Fruit fly (Drosophila melanogaster): ENCODE results near the gene mex1.
A peak's percentile ranks its signal among the peaks of the same experiment; 100 is the strongest.

Gene mex1

dm6 chr3L:15565829-15566433, 46.5 kb upstream of the mex1 start, which contains the start of gene dop (continued):
- TF ChIP-seq inv (GFP tag; IDR thresholded peaks at IDR 0.05; ENCODE audit: partially characterized antibody) = peak; percentile 49; the same call in 1 of the 2 replicates
- TF ChIP-seq CG12659 (GFP tag; optimal IDR thresholded peaks at IDR 0.05) = peak; percentile 34
- no peak for TF ChIP-seq CG4730 (GFP tag; IDR thresholded peaks at IDR 0.05)
- TF ChIP-seq gro (GFP tag; optimal IDR thresholded peaks at IDR 0.05) = peak; percentile 61
- no peak for TF ChIP-seq oc (tag; optimal IDR thresholded peaks at IDR 0.05)
- no peak for TF ChIP-seq sens-2 (GFP tag; IDR thresholded peaks at IDR 0.05)
- TF ChIP-seq CG9215 (GFP tag; IDR thresholded peaks at IDR 0.05) = no peak
- no peak for TF ChIP-seq Oaz (GFP tag; IDR thresholded peaks at IDR 0.05)
- no peak for TF ChIP-seq B-H1 (GFP tag; IDR thresholded peaks at IDR 0.05)
- no peak for TF ChIP-seq pum (GFP tag; optimal IDR thresholded peaks at IDR 0.05)
- TF ChIP-seq zen2 (GFP tag; IDR thresholded peaks at IDR 0.05; ENCODE audit: partially characterized antibody) = no peak; the same call in 2 of the 3 replicates
- TF ChIP-seq Dad (GFP tag; optimal IDR thresholded peaks at IDR 0.05) = no peak
- TF ChIP-seq CG31365 (tag; optimal IDR thresholded peaks at IDR 0.05) = no peak
- no peak for TF ChIP-seq luna (GFP tag; optimal IDR thresholded peaks at IDR 0.05)
- peak; percentile 10 for TF ChIP-seq CG8944 (GFP tag; optimal IDR thresholded peaks at IDR 0.05)
- TF ChIP-seq CG11247 (GFP tag; IDR thresholded peaks at IDR 0.05) = no peak; the same call in 1 of the 2 replicates
- peak; percentile 3 for TF ChIP-seq Atf-2 (GFP tag; optimal IDR thresholded peaks at IDR 0.05)
- TF ChIP-seq CG4360 (GFP tag; IDR thresholded peaks at IDR 0.05) = peak; percentile 94
- peak; percentile 6 for TF ChIP-seq CG13424 (tag; optimal IDR thresholded peaks at IDR 0.05)
- no peak for TF ChIP-seq fd102C (GFP tag; optimal IDR thresholded peaks at IDR 0.05)
- no peak for TF ChIP-seq CG7839 (tag; optimal IDR thresholded peaks at IDR 0.05)
- TF ChIP-seq CG15269 (tag; optimal IDR thresholded peaks at IDR 0.05) = no peak
- TF ChIP-seq CG6791 (GFP tag; IDR thresholded peaks at IDR 0.05; ENCODE audit: partially characterized antibody) = peak; percentile 52; the same call in 2 of the 3 replicates
- no peak for TF ChIP-seq kni (GFP tag; optimal IDR thresholded peaks at IDR 0.05)
- no peak for TF ChIP-seq usp (GFP tag; optimal IDR thresholded peaks at IDR 0.05)
- peak; percentile 30; the same call in 1 of the 3 replicates for TF ChIP-seq ci (GFP tag; IDR thresholded peaks at IDR 0.05)
- no peak for TF ChIP-seq CG17359 (tag; optimal IDR thresholded peaks at IDR 0.05)
- TF ChIP-seq Ets65A (GFP tag) = peak; percentile 92
- TF ChIP-seq CG13287 (GFP tag; IDR thresholded peaks at IDR 0.05; ENCODE audit: partially characterized antibody) = peak; percentile 73
- TF ChIP-seq CG16815 (GFP tag; optimal IDR thresholded peaks at IDR 0.05) = no peak
- no peak for TF ChIP-seq CG1647 (GFP tag; optimal IDR thresholded peaks at IDR 0.05)
- no peak for TF ChIP-seq exex (tag; optimal IDR thresholded peaks at IDR 0.05)
- TF ChIP-seq YL-1 (GFP tag; optimal IDR thresholded peaks at IDR 0.05) = peak; percentile 24
- TF ChIP-seq cato (GFP tag; optimal IDR thresholded peaks at IDR 0.05; ENCODE audit: borderline replicate concordance) = no peak
- no peak for TF ChIP-seq repo (GFP tag; optimal IDR thresholded peaks at IDR 0.05)
- TF ChIP-seq vvl (GFP tag; IDR thresholded peaks at IDR 0.05) = peak; percentile 49
- TF ChIP-seq CG15514 (GFP tag; optimal IDR thresholded peaks at IDR 0.05) = peak; percentile 61
- TF ChIP-seq CG31388 (GFP tag; optimal IDR thresholded peaks at IDR 0.05) = no peak
- TF ChIP-seq prd (optimal IDR thresholded peaks at IDR 0.05) = no peak
- TF ChIP-seq prd (GFP tag; IDR thresholded peaks at IDR 0.05) = peak; percentile 33; the same call in 2 of the 3 replicates
- no peak for TF ChIP-seq CG7372 (GFP tag; IDR thresholded peaks at IDR 0.05)
- no peak for TF ChIP-seq CG10959 (GFP tag; IDR thresholded peaks at IDR 0.05)
- TF ChIP-seq CG7357 (GFP tag; IDR thresholded peaks at IDR 0.05) = no peak
- no peak for TF ChIP-seq odd (GFP tag; optimal IDR thresholded peaks at IDR 0.05)
- TF ChIP-seq H2.0 (GFP tag; IDR thresholded peaks at IDR 0.05) = no peak
- TF ChIP-seq CG12219 (GFP tag; optimal IDR thresholded peaks at IDR 0.05) = no peak
- TF ChIP-seq so (GFP tag; IDR thresholded peaks at IDR 0.05) = no peak
- TF ChIP-seq CG2129 (GFP tag; IDR thresholded peaks at IDR 0.05; ENCODE audit: partially characterized antibody) = no peak
- TF ChIP-seq shn (GFP tag; optimal IDR thresholded peaks at IDR 0.05) = peak; percentile 42
- 0 out of 2 replicates have a peak, but pooled peaks have one; percentile 16 for TF ChIP-seq CG17328 (GFP tag; IDR thresholded peaks at IDR 0.05)
- TF ChIP-seq ham (GFP tag; IDR thresholded peaks at IDR 0.05) = no peak

Data from whole organism, embryonic.